Worm (Caenorhabditis elegans) whole organism, L4 larva: ENCODE data around the gene chst-1.

ENCODE experiments used
- D1046.2 ChIP-seq: fragments of 200-800 bp; sonication (Bioruptor generic); IDR thresholded peaks from 2 replicates; pipeline ENCODE4 v1.3.6; 2022; ENCODE audit warnings: missing genetic modification characterization, missing compliant biosample characterization
- F26F4.8 ChIP-seq: fragments of 200-800 bp; sonication (Bioruptor generic); conservative IDR thresholded peaks from 2 replicates; pipeline ENCODE4 v1.3.6; 2022; ENCODE audit warnings: missing genetic modification characterization, missing compliant biosample characterization
- R02D3.7 ChIP-seq: fragments of 150-350 bp; sonication (generic microtip); optimal IDR thresholded peaks from 3 replicates; lab custom pipeline; 2014; ENCODE audit warnings: missing biosample characterization, missing genetic modification characterization
- Y48G9A.11 ChIP-seq: fragments of 200-800 bp; sonication (Bioruptor generic); IDR thresholded peaks from 2 replicates; pipeline ENCODE4 v1.3.6; 2022; ENCODE audit warnings: missing genetic modification reagents, missing genetic modification characterization, missing compliant biosample characterization
- Y5F2A.4 ChIP-seq: fragments of 200-800 bp; sonication (Bioruptor generic); optimal IDR thresholded peaks from 2 replicates; lab custom pipeline; 2018; ENCODE audit warnings: mild to moderate bottlenecking, missing genetic modification characterization, missing compliant biosample characterization
- ZK337.2 ChIP-seq: fragments of 200-800 bp; sonication (Bioruptor generic); IDR thresholded peaks from 2 replicates; pipeline ENCODE4 v1.3.6; 2022; ENCODE audit warnings: missing genetic modification reagents, missing genetic modification characterization, missing compliant biosample characterization
- ceh-28 ChIP-seq: fragments of 150-350 bp; optimal IDR thresholded peaks from 2 replicates; lab custom pipeline; 2014; ENCODE audit warnings: missing biosample characterization, missing genetic modification reagents, missing genetic modification characterization
- ceh-32 ChIP-seq: sonication (generic microtip); optimal IDR thresholded peaks from 2 replicates; lab custom pipeline; 2016; ENCODE audit warnings: mild to moderate bottlenecking, missing genetic modification characterization, missing compliant biosample characterization; ENCODE audit not compliant: poor library complexity
- cey-2 ChIP-seq: sonication (generic microtip); optimal IDR thresholded peaks from 3 replicates; lab custom pipeline; 2017; ENCODE audit warnings: missing genetic modification characterization, mild to moderate bottlenecking, missing compliant biosample characterization, antibody characterized with exemption, borderline replicate concordance; ENCODE audit not compliant: insufficient read depth
- ctbp-1 ChIP-seq: fragments of 200-800 bp; sonication (Bioruptor generic); IDR thresholded peaks from 2 replicates; pipeline ENCODE4 v1.3.6; 2022; ENCODE audit warnings: missing genetic modification reagents, missing genetic modification characterization, missing compliant biosample characterization
- fkh-10 ChIP-seq: fragments of 150-350 bp; optimal IDR thresholded peaks from 2 replicates; lab custom pipeline; 2014; ENCODE audit warnings: missing biosample characterization, missing genetic modification reagents, missing genetic modification characterization
- hif-1 ChIP-seq, 2 experiments: sonication (generic microtip); optimal IDR thresholded peaks; 2 replicates each; lab custom pipeline; 2016 to 2017; ENCODE audit warnings: missing compliant biosample characterization in 2 of 2, missing genetic modification characterization in 2 of 2, missing genetic modification reagents in 2 of 2, missing genotype in 2 of 2, mild to moderate bottlenecking in 1 of 2
- hlh-11 ChIP-seq: fragments of 200-800 bp; sonication (Bioruptor generic); optimal IDR thresholded peaks from 2 replicates; lab custom pipeline; 2018; ENCODE audit warnings: mild to moderate bottlenecking, missing genetic modification characterization, missing compliant biosample characterization
- lim-7 ChIP-seq: fragments of 200-800 bp; sonication (Bioruptor generic); IDR thresholded peaks from 2 replicates; pipeline ENCODE4 v1.3.6; 2022; ENCODE audit warnings: missing genetic modification characterization, missing compliant biosample characterization
- lin-38 ChIP-seq: fragments of 200-800 bp; sonication (Bioruptor generic); IDR thresholded peaks from 2 replicates; pipeline ENCODE4 v1.3.6; 2022; ENCODE audit warnings: missing genetic modification reagents, missing genetic modification characterization, missing compliant biosample characterization
- lsy-2 ChIP-seq, 2 experiments: fragments of 150-350 bp in 1 of 2; sonication (generic microtip) in 1 of 2; optimal IDR thresholded peaks; 2 replicates each; lab custom pipeline; 2014 to 2017; ENCODE audit warnings: missing biosample characterization in 2 of 2, missing genetic modification characterization in 2 of 2
- mdl-1 ChIP-seq, 2 experiments: fragments of 150-350 bp in 1 of 2; sonication (generic microtip) in 1 of 2; optimal IDR thresholded peaks; 2 replicates each; lab custom pipeline; 2014 to 2017; ENCODE audit warnings: missing biosample characterization in 2 of 2, missing genetic modification characterization in 2 of 2
- mes-2 ChIP-seq: sonication (generic microtip); optimal IDR thresholded peaks from 2 replicates; lab custom pipeline; 2016; ENCODE audit warnings: missing genotype, mild to moderate bottlenecking, missing genetic modification characterization, missing compliant biosample characterization; ENCODE audit not compliant: poor library complexity, severe bottlenecking
- nhr-25 ChIP-seq: sonication (generic microtip); optimal IDR thresholded peaks from 2 replicates; lab custom pipeline; 2017; ENCODE audit warnings: missing genetic modification characterization, mild to moderate bottlenecking, missing compliant biosample characterization, antibody characterized with exemption, moderate library complexity, borderline replicate concordance; ENCODE audit not compliant: insufficient read depth
- nhr-41 ChIP-seq: fragments of 200-800 bp; sonication (Bioruptor generic); IDR thresholded peaks from 2 replicates; pipeline ENCODE4 v1.3.6; 2022; ENCODE audit warnings: missing genetic modification reagents, missing genetic modification characterization, missing compliant biosample characterization
- nhr-42 ChIP-seq: fragments of 200-800 bp; sonication (Bioruptor generic); IDR thresholded peaks from 2 replicates; pipeline ENCODE4 v1.3.6; 2022; ENCODE audit warnings: missing genetic modification characterization, missing compliant biosample characterization
- nhr-48 ChIP-seq: sonication (generic microtip); optimal IDR thresholded peaks from 2 replicates; lab custom pipeline; 2016; ENCODE audit warnings: mild to moderate bottlenecking, missing genetic modification characterization, missing compliant biosample characterization
- nhr-6 ChIP-seq: fragments of 150-350 bp; optimal IDR thresholded peaks from 2 replicates; lab custom pipeline; 2014; ENCODE audit warnings: missing biosample characterization, missing genetic modification characterization
- nhr-77 ChIP-seq: fragments of 150-350 bp; optimal IDR thresholded peaks from 2 replicates; lab custom pipeline; 2014; ENCODE audit warnings: missing biosample characterization, missing genetic modification characterization
- pha-4 ChIP-seq, 2 experiments: fragments of 150-350 bp in 1 of 2; fragments of 200-800 bp in 1 of 2; sonication (Bioruptor generic) in 1 of 2; IDR thresholded peaks in 1 of 2; optimal IDR thresholded peaks in 1 of 2; 2 replicates each; pipeline versions ENCODE4 v1.3.6 to Lab custom; 2014 to 2022; ENCODE audit warnings: missing genetic modification characterization in 2 of 2, missing genetic modification reagents in 2 of 2, missing biosample characterization in 1 of 2, missing compliant biosample characterization in 1 of 2
- pqm-1 ChIP-seq: sonication (generic microtip); optimal IDR thresholded peaks from 2 replicates; lab custom pipeline; 2017; ENCODE audit warnings: missing biosample characterization, missing genetic modification characterization
- rbr-2 ChIP-seq: sonication (generic microtip); optimal IDR thresholded peaks from 2 replicates; lab custom pipeline; 2016; ENCODE audit warnings: missing genotype, missing genetic modification characterization, missing compliant biosample characterization
- skn-1 ChIP-seq: fragments of 150-350 bp; optimal IDR thresholded peaks from 2 replicates; lab custom pipeline; 2014; ENCODE audit warnings: missing biosample characterization, missing genetic modification characterization
- snpc-1.2 ChIP-seq: fragments of 200-800 bp; sonication (Bioruptor generic); IDR thresholded peaks from 2 replicates; pipeline ENCODE4 v1.3.6; 2022; ENCODE audit warnings: missing genetic modification reagents, missing genetic modification characterization, missing compliant biosample characterization
- tra-1 ChIP-seq: fragments of 200-800 bp; sonication (Bioruptor generic); IDR thresholded peaks from 2 replicates; pipeline ENCODE4 v1.3.6; 2022; ENCODE audit warnings: missing genetic modification reagents, missing genetic modification characterization, missing compliant biosample characterization
- unc-62 ChIP-seq, 3 experiments: fragments of 150-350 bp in 1 of 3; sonication (generic microtip); optimal IDR thresholded peaks in 2 of 3; peaks in 1 of 3; 1 replicate in 1 of 3; 2 replicates in 2 of 3; lab custom pipeline; 2014 to 2017; ENCODE audit warnings: missing biosample characterization in 3 of 3, missing genetic modification characterization in 3 of 3, missing genetic modification reagents in 3 of 3, missing genotype in 1 of 3
- zag-1 ChIP-seq: fragments of 150-350 bp; optimal IDR thresholded peaks from 2 replicates; lab custom pipeline; 2014; ENCODE audit warnings: missing biosample characterization, missing genetic modification characterization

chst-1 gene

ce11 chrII:8106921-8107695 is at the start of gene chst-1, which contains the start of gene C41C4.9 (continued):
- peak; percentile 56 for TF ChIP-seq nhr-48
- no peak; the same call in none of the 2 replicates for TF ChIP-seq nhr-42 (GFP tag; lab: Robert Waterston, UW)
- TF ChIP-seq snpc-1.2, result peak; percentile 89; the same call in 1 of the 2 replicates
- TF ChIP-seq ZK337.2 (GFP tag; lab: Robert Waterston, UW), result peak; percentile 66; the same call in 1 of the 2 replicates
- no peak for TF ChIP-seq skn-1 (tag; lab: Kevin White, UChicago)
- TF ChIP-seq tra-1 (GFP tag; lab: Robert Waterston, UW), result peak; percentile 93
- TF ChIP-seq nhr-41, result peak; percentile 92
- peak; percentile 13 for TF ChIP-seq nhr-77
- TF ChIP-seq, all 104 proteins: peak for 71

ce11 chrII:8152711-8153325 is 46.0 kb upstream of the chst-1 start:
- no peak for TF ChIP-seq Y48G9A.11
- no peak for TF ChIP-seq R02D3.7 (tag; lab: Kevin White, UChicago)
- no peak for TF ChIP-seq ceh-32 (tag; lab: Kevin White, UChicago)
- TF ChIP-seq Y5F2A.4 (GFP tag; lab: Kevin White, UChicago), result no peak
- peak; percentile 82 for TF ChIP-seq nhr-6 (tag; lab: Kevin White, UChicago)
- peak; percentile 16 for TF ChIP-seq hlh-11 (tag; lab: Kevin White, UChicago)
- peak; percentile 0 for TF ChIP-seq mes-2 (tag; lab: Kevin White, UChicago)
- TF ChIP-seq tra-1 (GFP tag; lab: Robert Waterston, UW), result no peak
- no peak for TF ChIP-seq pqm-1 (tag; lab: Kevin White, UChicago)
- peak; percentile 63 for TF ChIP-seq fkh-10
- TF ChIP-seq hif-1 (tag; optimal IDR thresholded peaks at IDR 0.05; lab: Kevin White, UChicago), result no peak
- TF ChIP-seq rbr-2 (tag; lab: Kevin White, UChicago), result no peak
- no peak for TF ChIP-seq zag-1
- no peak for TF ChIP-seq nhr-25 (tag; lab: Kevin White, UChicago)
- peak in 1 of 2 experiments; percentile 56 for TF ChIP-seq lsy-2 (tag; optimal IDR thresholded peaks at IDR 0.05; lab: Kevin White, UChicago)
- TF ChIP-seq mdl-1 (tag; optimal IDR thresholded peaks at IDR 0.05; lab: Kevin White, UChicago), result no peak
- 0 out of 2 replicates have a peak, but pooled peaks have one; percentile 43 for TF ChIP-seq ctbp-1 (GFP tag; lab: Robert Waterston, UW)
- no peak for TF ChIP-seq pha-4 (GFP tag; IDR thresholded peaks at IDR 0.05; lab: Robert Waterston, UW)
- peak; percentile 54 for TF ChIP-seq pha-4 (tag; optimal IDR thresholded peaks at IDR 0.05; lab: Kevin White, UChicago)
- TF ChIP-seq lim-7 (GFP tag; lab: Robert Waterston, UW), result no peak
- TF ChIP-seq D1046.2 (GFP tag; lab: Robert Waterston, UW), result no peak
- no peak for TF ChIP-seq F26F4.8
- no peak for TF ChIP-seq cey-2 (tag; lab: Kevin White, UChicago)

- TF ChIP-seq nhr-25 (tag; lab: Kevin White, UChicago), result no peak
- no peak for TF ChIP-seq ceh-28 (tag; lab: Kevin White, UChicago)
- TF ChIP-seq lin-38 (GFP tag; lab: Robert Waterston, UW), result no peak
- peak in 1 of 2 experiments; percentile 7 for TF ChIP-seq unc-62 (GFP tag; optimal IDR thresholded peaks at IDR 0.05 in 1 of 2; lab: Kevin White, UChicago)
- TF ChIP-seq unc-62 (tag; optimal IDR thresholded peaks at IDR 0.05; lab: Kevin White, UChicago), result no peak
Measured at ce11 chrII:8149930-8150329, 43.2 kb upstream of the chst-1 start, which contains the start of gene F10B5.3. Gene F10B5.3, minus strand, starts transcription at chrII:8150030.
